Worm (Caenorhabditis elegans) whole organism, mixed stage, embryonic: Measurements from ENCODE around the gene M176.16.

ENCODE experiments used
- M03D4.4 ChIP-seq: sonication (generic microtip); optimal IDR thresholded peaks from 2 replicates; lab custom pipeline; 2017; ENCODE audit warnings: mild to moderate bottlenecking, missing genetic modification characterization, missing compliant biosample characterization
- blmp-1 ChIP-seq: fragments of 150-350 bp; optimal IDR thresholded peaks from 2 replicates; lab custom pipeline; 2014; ENCODE audit warnings: missing biosample characterization, missing genetic modification characterization
- ceh-39 ChIP-seq: fragments of 150-350 bp; optimal IDR thresholded peaks from 2 replicates; lab custom pipeline; 2014; ENCODE audit warnings: missing biosample characterization, missing genetic modification characterization
- ceh-43 ChIP-seq: fragments of 200-800 bp; sonication (Bioruptor generic); optimal IDR thresholded peaks from 2 replicates; lab custom pipeline; 2018; ENCODE audit warnings: mild to moderate bottlenecking, missing genetic modification characterization, moderate library complexity, missing compliant biosample characterization
- ces-1 ChIP-seq: fragments of 150-350 bp; optimal IDR thresholded peaks from 2 replicates; lab custom pipeline; 2014; ENCODE audit warnings: missing biosample characterization, missing genetic modification reagents, missing genetic modification characterization
- cnd-1 ChIP-seq: fragments of 200-800 bp; sonication (Bioruptor generic); optimal IDR thresholded peaks from 2 replicates; lab custom pipeline; 2018; ENCODE audit warnings: mild to moderate bottlenecking, missing genetic modification characterization, missing compliant biosample characterization
- drap-1 ChIP-seq: fragments of 200-800 bp; sonication (Bioruptor generic); optimal IDR thresholded peaks from 3 replicates; lab custom pipeline; 2018; ENCODE audit warnings: mild to moderate bottlenecking, missing genetic modification characterization, missing compliant biosample characterization
- elt-1 ChIP-seq: sonication (generic microtip); optimal IDR thresholded peaks from 2 replicates; lab custom pipeline; 2017; ENCODE audit warnings: missing genetic modification characterization, mild to moderate bottlenecking, missing compliant biosample characterization, antibody characterized with exemption, moderate library complexity, borderline replicate concordance; ENCODE audit not compliant: insufficient read depth
- flh-1 ChIP-seq: fragments of 200-800 bp; sonication (Bioruptor generic); optimal IDR thresholded peaks from 2 replicates; lab custom pipeline; 2018; ENCODE audit warnings: mild to moderate bottlenecking, missing genetic modification characterization, moderate library complexity, missing compliant biosample characterization
- ham-2 ChIP-seq: fragments of 200-800 bp; sonication (Bioruptor generic); optimal IDR thresholded peaks from 2 replicates; lab custom pipeline; 2018; ENCODE audit warnings: mild to moderate bottlenecking, missing genetic modification characterization, missing compliant biosample characterization
- hlh-1 ChIP-seq: fragments of 150-350 bp; optimal IDR thresholded peaks from 2 replicates; lab custom pipeline; 2014; ENCODE audit warnings: missing biosample characterization, missing genetic modification reagents, missing genetic modification characterization
- lin-13 ChIP-seq: fragments of 150-350 bp; optimal IDR thresholded peaks from 2 replicates; lab custom pipeline; 2014; ENCODE audit warnings: missing biosample characterization, missing genetic modification characterization
- lin-32 ChIP-seq: fragments of 200-800 bp; sonication (Bioruptor generic); optimal IDR thresholded peaks from 2 replicates; lab custom pipeline; 2018; ENCODE audit warnings: mild to moderate bottlenecking, missing genetic modification characterization, missing compliant biosample characterization
- lsy-2 ChIP-seq: fragments of 150-350 bp; optimal IDR thresholded peaks from 2 replicates; lab custom pipeline; 2014; ENCODE audit warnings: missing biosample characterization, missing genetic modification characterization
- mep-1 ChIP-seq: fragments of 150-350 bp; optimal IDR thresholded peaks from 2 replicates; lab custom pipeline; 2017; ENCODE audit warnings: missing biosample characterization, missing genetic modification reagents, missing genetic modification characterization, inconsistent platforms
- nhr-12 ChIP-seq: fragments of 150-350 bp; optimal IDR thresholded peaks from 2 replicates; lab custom pipeline; 2014; ENCODE audit warnings: missing biosample characterization, missing genetic modification characterization
- nhr-237 ChIP-seq: fragments of 150-350 bp; optimal IDR thresholded peaks from 2 replicates; lab custom pipeline; 2014; ENCODE audit warnings: missing biosample characterization, missing genetic modification characterization
- nhr-28 ChIP-seq: fragments of 150-350 bp; optimal IDR thresholded peaks from 2 replicates; lab custom pipeline; 2014; ENCODE audit warnings: missing biosample characterization, missing genetic modification characterization
- nhr-76 ChIP-seq: sonication (generic microtip); optimal IDR thresholded peaks from 2 replicates; lab custom pipeline; 2017; ENCODE audit warnings: missing biosample characterization, missing genetic modification characterization
- pha-4 ChIP-seq: fragments of 150-350 bp; optimal IDR thresholded peaks from 2 replicates; lab custom pipeline; 2018; ENCODE audit warnings: missing biosample characterization, missing genetic modification reagents, missing genetic modification characterization
- sem-2 ChIP-seq: fragments of 200-800 bp; sonication (Bioruptor generic); optimal IDR thresholded peaks from 2 replicates; lab custom pipeline; 2018; ENCODE audit warnings: mild to moderate bottlenecking, missing genetic modification characterization, missing compliant biosample characterization
- snpc-4 ChIP-seq: fragments of 150-350 bp; optimal IDR thresholded peaks from 2 replicates; lab custom pipeline; 2014; ENCODE audit warnings: missing biosample characterization, missing genetic modification characterization
- sptf-1 ChIP-seq: sonication (generic microtip); optimal IDR thresholded peaks from 2 replicates; lab custom pipeline; 2017; ENCODE audit warnings: mild to moderate bottlenecking, missing genetic modification characterization, moderate library complexity, missing compliant biosample characterization
- tbx-8 ChIP-seq: fragments of 200-800 bp; sonication (Bioruptor generic); optimal IDR thresholded peaks from 2 replicates; lab custom pipeline; 2018; ENCODE audit warnings: mild to moderate bottlenecking, missing genetic modification characterization, moderate library complexity, missing compliant biosample characterization
- unc-120 ChIP-seq: sonication (generic microtip); optimal IDR thresholded peaks from 2 replicates; lab custom pipeline; 2017; ENCODE audit warnings: missing genetic modification characterization, missing compliant biosample characterization; ENCODE audit not compliant: poor library complexity, severe bottlenecking
- unc-39 ChIP-seq: fragments of 150-350 bp; optimal IDR thresholded peaks from 2 replicates; lab custom pipeline; 2014; ENCODE audit warnings: missing biosample characterization, missing genetic modification characterization
- zip-8 ChIP-seq: fragments of 150-350 bp; optimal IDR thresholded peaks from 2 replicates; lab custom pipeline; 2014; ENCODE audit warnings: missing biosample characterization, missing genetic modification characterization
- ztf-11 ChIP-seq: fragments of 150-350 bp; optimal IDR thresholded peaks from 2 replicates; lab custom pipeline; 2014; ENCODE audit warnings: missing biosample characterization, missing genetic modification characterization

M176.16 gene

ce11 chrII:9416381-9417276, 1.7 kb upstream of the M176.16 start, which contains the start of the genes gss-1 and chch-3:
gss-1 (minus strand) TSS chrII:9416431.
chch-3 (plus strand) TSS chrII:9417013.
- TF ChIP-seq lin-13 (tag; lab: Kevin White, UChicago) (peak; percentile 27), mep-1 (peak; percentile 68), lsy-2 (tag; lab: Kevin White, UChicago) (peak; percentile 38), ham-2 (GFP tag; lab: Kevin White, UChicago) (peak; percentile 39), zip-8 (tag; lab: Kevin White, UChicago) (no peak), drap-1 (GFP tag; lab: Kevin White, UChicago) (no peak)

- TF ChIP-seq nhr-237 (tag; lab: Kevin White, UChicago) = no peak
- TF ChIP-seq unc-39 (tag; lab: Kevin White, UChicago) = no peak
- TF ChIP-seq lsy-2 (tag; lab: Kevin White, UChicago) = no peak
- TF ChIP-seq hlh-1 (tag; lab: Kevin White, UChicago) = no peak
- no peak for TF ChIP-seq tbx-8 (GFP tag; lab: Kevin White, UChicago)
- TF ChIP-seq ham-2 (GFP tag; lab: Kevin White, UChicago) = no peak
- no peak for TF ChIP-seq zip-8 (tag; lab: Kevin White, UChicago)
- TF ChIP-seq ceh-39 (tag; lab: Kevin White, UChicago) = no peak
- TF ChIP-seq, all 35 proteins: peak for 0
These were observed 671 bp downstream of the M176.16 start for ce11 chrII:9418843-9419532.

- TF ChIP-seq unc-120 (tag; lab: Kevin White, UChicago) (no peak), sptf-1 (tag; lab: Kevin White, UChicago) (no peak), elt-1 (tag; lab: Kevin White, UChicago) (no peak), mep-1 (no peak), unc-39 (tag; lab: Kevin White, UChicago) (no peak), nhr-76 (tag; lab: Kevin White, UChicago) (no peak), flh-1 (GFP tag; lab: Kevin White, UChicago) (no peak), ztf-11 (tag; lab: Kevin White, UChicago) (no peak), sem-2 (GFP tag; lab: Kevin White, UChicago) (no peak)
These were observed 3.7 kb downstream of the M176.16 start, which contains the start of gene M176.11 for ce11 chrII:9421969-9422368. M176.11 (plus strand) TSS chrII:9422269.

- TF ChIP-seq ham-2 (GFP tag; lab: Kevin White, UChicago) = no peak
- no peak for TF ChIP-seq ceh-43 (GFP tag; lab: Kevin White, UChicago)
- no peak for TF ChIP-seq snpc-4
- TF ChIP-seq ceh-39 (tag; lab: Kevin White, UChicago) = no peak
- TF ChIP-seq ztf-11 (tag; lab: Kevin White, UChicago) = no peak
- no peak for TF ChIP-seq blmp-1
- TF ChIP-seq lin-13 (tag; lab: Kevin White, UChicago) = no peak
- TF ChIP-seq M03D4.4 (tag; lab: Kevin White, UChicago) = no peak
- no peak for TF ChIP-seq ces-1 (GFP tag; lab: Kevin White, UChicago)
- TF ChIP-seq nhr-76 (tag; lab: Kevin White, UChicago) = no peak
- TF ChIP-seq tbx-8 (GFP tag; lab: Kevin White, UChicago) = no peak
- no peak for TF ChIP-seq lin-32 (GFP tag; lab: Kevin White, UChicago)
- no peak for TF ChIP-seq nhr-28 (tag; lab: Kevin White, UChicago)
- TF ChIP-seq mep-1 = no peak
- no peak for TF ChIP-seq cnd-1
- TF ChIP-seq elt-1 (tag; lab: Kevin White, UChicago) = no peak
- no peak for TF ChIP-seq unc-120 (tag; lab: Kevin White, UChicago)
- no peak for TF ChIP-seq nhr-12
- no peak for TF ChIP-seq lsy-2 (tag; lab: Kevin White, UChicago)
- TF ChIP-seq pha-4 (tag; lab: Kevin White, UChicago) = no peak
- TF ChIP-seq, all 35 proteins: peak for 0
These were observed 7.8 kb downstream of the M176.16 start, which contains the start of gene M176.10 for ce11 chrII:9426076-9426475. M176.10 (minus strand) TSS chrII:9426176.
